Fruit fly (Drosophila melanogaster) whole organism, embryonic: ENCODE measurements around the gene Cad96Cb.

Experiments used
- BtbVII ChIP-seq: fragments of 200-800 bp; sonication (Bioruptor generic); optimal IDR thresholded peaks from 3 replicates; lab custom pipeline; 2017; ENCODE audit warnings: missing biosample characterization, mild to moderate bottlenecking, missing genetic modification characterization
- CG13287 ChIP-seq: fragments of 200-800 bp; sonication (Bioruptor generic); IDR thresholded peaks from 2 replicates; pipeline ENCODE4 v1.3.6; 2022; ENCODE audit warnings: missing biosample characterization, missing genetic modification characterization; ENCODE audit not compliant: partially characterized antibody
- Drgx ChIP-seq: fragments of 200-800 bp; sonication (Bioruptor generic); IDR thresholded peaks from 2 replicates; pipeline ENCODE4 v1.3.6; 2022; ENCODE audit warnings: missing biosample characterization, missing genetic modification characterization
- Elba2 ChIP-seq: fragments of 200-800 bp; sonication (Bioruptor generic); optimal IDR thresholded peaks from 3 replicates; lab custom pipeline; 2016; ENCODE audit warnings: missing biosample characterization, missing genetic modification characterization
- phol ChIP-seq: fragments of 200-800 bp; sonication (Bioruptor generic); optimal IDR thresholded peaks from 3 replicates; lab custom pipeline; 2018; ENCODE audit warnings: missing biosample characterization, mild to moderate bottlenecking, missing genetic modification characterization, moderate library complexity

DNA sequence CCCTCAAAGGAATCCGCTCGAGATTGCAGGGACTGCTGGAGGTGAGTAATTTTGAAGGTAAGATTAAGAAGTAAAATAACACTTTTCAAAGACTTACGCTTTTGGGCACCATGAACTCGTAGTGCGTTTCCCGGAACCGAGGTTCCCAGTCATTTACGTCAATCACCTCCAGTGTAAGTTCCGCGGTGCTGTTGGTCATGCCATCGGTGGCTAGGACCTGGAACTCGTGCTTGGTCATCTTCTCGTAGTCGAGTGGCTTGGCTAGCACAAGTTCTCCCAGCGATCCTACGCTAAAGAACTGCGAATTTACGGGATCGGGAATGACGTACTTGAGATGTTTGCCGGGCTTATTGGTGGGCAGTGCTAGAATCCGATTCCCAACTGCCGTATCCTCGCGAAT, 6.6 kb downstream of the Cad96Cb start:
- TF ChIP-seq phol (tag; lab: Kevin White, UChicago) (no peak), BtbVII (no peak), Drgx (GFP tag; lab: Robert Waterston, UW) (no peak), Elba2 (GFP tag; lab: Kevin White, UChicago) (no peak), CG13287 (GFP tag; lab: Robert Waterston, UW) (no peak)
